Fruit fly (Drosophila melanogaster) whole organism, embryonic: ENCODE measurements around the gene Spt20.

Experiments used
- Abd-B ChIP-seq: fragments of 200-800 bp; sonication (Bioruptor generic); optimal IDR thresholded peaks from 2 replicates; lab custom pipeline; 2018; ENCODE audit warnings: missing biosample characterization, mild to moderate bottlenecking, missing genetic modification characterization, moderate library complexity
- Antp ChIP-seq: fragments of 200-800 bp; sonication (Bioruptor generic); optimal IDR thresholded peaks from 3 replicates; lab custom pipeline; 2016; ENCODE audit warnings: missing biosample characterization, missing genetic modification characterization
- Atf6 ChIP-seq: fragments of 200-800 bp; sonication (Bioruptor generic); IDR thresholded peaks from 2 replicates; pipeline ENCODE4 v1.3.6; 2022; ENCODE audit warnings: missing biosample characterization, missing genetic modification characterization
- Bgb ChIP-seq: fragments of 200-800 bp; sonication (Bioruptor generic); IDR thresholded peaks from 2 replicates; pipeline ENCODE4 v1.3.6; 2022; ENCODE audit warnings: missing biosample characterization, missing genetic modification characterization; ENCODE audit not compliant: partially characterized antibody
- CG12769 ChIP-seq: fragments of 200-800 bp; sonication (Bioruptor generic); optimal IDR thresholded peaks from 2 replicates; lab custom pipeline; 2019; ENCODE audit warnings: missing biosample characterization, mild to moderate bottlenecking, missing genetic modification characterization, moderate library complexity
- CG13123 ChIP-seq: fragments of 200-800 bp; sonication (Bioruptor generic); optimal IDR thresholded peaks from 2 replicates; lab custom pipeline; 2016; ENCODE audit warnings: missing biosample characterization, missing genetic modification characterization
- CG13287 ChIP-seq: fragments of 200-800 bp; sonication (Bioruptor generic); IDR thresholded peaks from 2 replicates; pipeline ENCODE4 v1.3.6; 2022; ENCODE audit warnings: missing biosample characterization, missing genetic modification characterization; ENCODE audit not compliant: partially characterized antibody
- CG13894 ChIP-seq: fragments of 200-800 bp; sonication (Bioruptor generic); optimal IDR thresholded peaks from 3 replicates; lab custom pipeline; 2018; ENCODE audit warnings: missing biosample characterization, mild to moderate bottlenecking, missing genetic modification characterization, moderate library complexity
- CG15601 ChIP-seq: fragments of 200-800 bp; sonication (Bioruptor generic); optimal IDR thresholded peaks from 3 replicates; lab custom pipeline; 2019; ENCODE audit warnings: missing biosample characterization, mild to moderate bottlenecking, missing genetic modification characterization, moderate library complexity
- CG17186 ChIP-seq: fragments of 200-800 bp; sonication (Bioruptor generic); optimal IDR thresholded peaks from 3 replicates; lab custom pipeline; 2017; ENCODE audit warnings: missing biosample characterization, missing genetic modification reagents, missing genetic modification characterization
- CG17328 ChIP-seq: fragments of 200-800 bp; sonication (Bioruptor generic); IDR thresholded peaks from 2 replicates; pipeline ENCODE4 v1.3.6; 2022; ENCODE audit warnings: missing biosample characterization, missing genetic modification characterization
- CG18764 ChIP-seq: fragments of 200-800 bp; sonication (Bioruptor generic); optimal IDR thresholded peaks from 3 replicates; lab custom pipeline; 2016; ENCODE audit warnings: missing biosample characterization, missing genetic modification characterization
- CG2202 ChIP-seq: fragments of 200-800 bp; sonication (Bioruptor generic); optimal IDR thresholded peaks from 2 replicates; lab custom pipeline; 2018; ENCODE audit warnings: missing biosample characterization, mild to moderate bottlenecking, missing genetic modification characterization
- CG2678 ChIP-seq: fragments of 200-800 bp; sonication (Bioruptor generic); optimal IDR thresholded peaks from 3 replicates; lab custom pipeline; 2019; ENCODE audit warnings: missing biosample characterization, mild to moderate bottlenecking, missing genetic modification characterization, moderate library complexity
- CG31388 ChIP-seq: fragments of 200-800 bp; sonication (Bioruptor generic); optimal IDR thresholded peaks from 2 replicates; lab custom pipeline; 2016; ENCODE audit warnings: missing biosample characterization, missing genetic modification characterization
- CG34224 ChIP-seq: fragments of 200-800 bp; sonication (Bioruptor generic); IDR thresholded peaks from 3 replicates; pipeline ENCODE4 v1.3.6; 2022; ENCODE audit warnings: missing biosample characterization, missing genetic modification characterization; ENCODE audit not compliant: partially characterized antibody
- CG6254 ChIP-seq: fragments of 200-800 bp; sonication (Bioruptor generic); optimal IDR thresholded peaks from 3 replicates; lab custom pipeline; 2017; ENCODE audit warnings: mild to moderate bottlenecking, missing biosample characterization, missing genetic modification reagents, missing genetic modification characterization
- CG6654 ChIP-seq: fragments of 200-800 bp; sonication (Bioruptor generic); optimal IDR thresholded peaks from 2 replicates; lab custom pipeline; 2017; ENCODE audit warnings: missing biosample characterization, mild to moderate bottlenecking, missing genetic modification characterization
- CG7745 ChIP-seq: fragments of 200-800 bp; sonication (Bioruptor generic); optimal IDR thresholded peaks from 2 replicates; lab custom pipeline; 2018; ENCODE audit warnings: missing biosample characterization, mild to moderate bottlenecking, missing genetic modification characterization, moderate library complexity
- CG7987 ChIP-seq: fragments of 200-800 bp; sonication (Bioruptor generic); optimal IDR thresholded peaks from 2 replicates; lab custom pipeline; 2018; ENCODE audit warnings: missing biosample characterization, mild to moderate bottlenecking, missing genetic modification characterization, moderate library complexity
- CG8359 ChIP-seq: fragments of 200-800 bp; sonication (Bioruptor generic); optimal IDR thresholded peaks from 2 replicates; lab custom pipeline; 2017; ENCODE audit warnings: missing biosample characterization, mild to moderate bottlenecking, missing genetic modification characterization, borderline replicate concordance
- Deaf1 ChIP-seq: fragments of 200-800 bp; optimal IDR thresholded peaks from 3 replicates; lab custom pipeline; 2019; ENCODE audit warnings: missing biosample characterization, mild to moderate bottlenecking, missing genetic modification characterization, moderate library complexity
- Drgx ChIP-seq: fragments of 200-800 bp; sonication (Bioruptor generic); IDR thresholded peaks from 2 replicates; pipeline ENCODE4 v1.3.6; 2022; ENCODE audit warnings: missing biosample characterization, missing genetic modification characterization
- Ets97D ChIP-seq: fragments of 200-800 bp; sonication (Bioruptor generic); optimal IDR thresholded peaks from 3 replicates; lab custom pipeline; 2016; ENCODE audit warnings: missing biosample characterization, missing genetic modification characterization
- Gsc ChIP-seq: fragments of 200-800 bp; sonication (Bioruptor generic); IDR thresholded peaks from 2 replicates; pipeline ENCODE4 v1.3.6; 2022; ENCODE audit warnings: missing biosample characterization, missing genetic modification characterization
- Gug ChIP-seq: fragments of 200-800 bp; sonication (Bioruptor generic); IDR thresholded peaks from 4 replicates; pipeline ENCODE4 v1.3.6; 2022; ENCODE audit warnings: missing biosample characterization, missing genetic modification characterization
- Neu2 ChIP-seq: fragments of 200-800 bp; sonication (Bioruptor generic); optimal IDR thresholded peaks from 3 replicates; lab custom pipeline; 2016; ENCODE audit warnings: missing biosample characterization, missing genetic modification characterization, borderline replicate concordance
- Nf-YC ChIP-seq: fragments of 200-800 bp; optimal IDR thresholded peaks from 3 replicates; lab custom pipeline; 2019; ENCODE audit warnings: missing biosample characterization, mild to moderate bottlenecking, missing genetic modification characterization, moderate library complexity
- Opbp ChIP-seq: fragments of 200-800 bp; sonication (Bioruptor generic); IDR thresholded peaks from 3 replicates; pipeline ENCODE4 v1.3.6; 2022; ENCODE audit warnings: missing biosample characterization, missing genetic modification characterization; ENCODE audit not compliant: partially characterized antibody
- Rfx ChIP-seq: fragments of 200-800 bp; sonication (Bioruptor generic); IDR thresholded peaks from 2 replicates; pipeline ENCODE4 v1.3.6; 2022; ENCODE audit warnings: missing biosample characterization, missing genetic modification characterization
- Rx ChIP-seq: fragments of 200-800 bp; sonication (Bioruptor generic); IDR thresholded peaks from 2 replicates; pipeline ENCODE4 v1.3.6; 2022; ENCODE audit warnings: missing biosample characterization, missing genetic modification characterization
- Ssrp ChIP-seq: fragments of 200-800 bp; sonication (Bioruptor generic); optimal IDR thresholded peaks from 2 replicates; lab custom pipeline; 2018; ENCODE audit warnings: missing biosample characterization, mild to moderate bottlenecking, missing genetic modification characterization, moderate library complexity
- YL-1 ChIP-seq: fragments of 200-800 bp; sonication (Bioruptor generic); optimal IDR thresholded peaks from 3 replicates; lab custom pipeline; 2017; ENCODE audit warnings: missing biosample characterization, mild to moderate bottlenecking, missing genetic modification characterization
- ci ChIP-seq: fragments of 200-800 bp; sonication (Bioruptor generic); IDR thresholded peaks from 3 replicates; pipeline ENCODE4 v1.3.6; 2022; ENCODE audit warnings: missing biosample characterization, missing genetic modification characterization
- ems ChIP-seq: fragments of 200-800 bp; sonication (Bioruptor generic); optimal IDR thresholded peaks from 3 replicates; lab custom pipeline; 2016; ENCODE audit warnings: missing biosample characterization, missing genetic modification characterization
- en ChIP-seq: fragments of 200-800 bp; sonication (Bioruptor generic); optimal IDR thresholded peaks from 2 replicates; lab custom pipeline; 2016; ENCODE audit warnings: missing biosample characterization, missing genetic modification characterization
- hbn ChIP-seq: fragments of 200-800 bp; sonication (Bioruptor generic); IDR thresholded peaks from 2 replicates; pipeline ENCODE4 v1.3.6; 2022; ENCODE audit warnings: missing biosample characterization, missing genetic modification characterization; ENCODE audit not compliant: partially characterized antibody
- hkb ChIP-seq, 2 experiments: fragments of 200-800 bp in 1 of 2; fragments of >200 bp in 1 of 2; sonication (Bioruptor generic) in 1 of 2; IDR thresholded peaks in 1 of 2; optimal IDR thresholded peaks in 1 of 2; 2 replicates each; pipeline versions ENCODE4 v1.3.6 to Lab custom; 2017 to 2022; ENCODE audit warnings: missing biosample characterization in 1 of 2, missing genetic modification characterization in 1 of 2
- inv ChIP-seq: fragments of 200-800 bp; sonication (Bioruptor generic); IDR thresholded peaks from 2 replicates; pipeline ENCODE4 v1.3.6; 2022; ENCODE audit warnings: missing biosample characterization, missing genetic modification characterization; ENCODE audit not compliant: partially characterized antibody
- maf-S ChIP-seq: fragments of 200-800 bp; sonication (Bioruptor generic); optimal IDR thresholded peaks from 2 replicates; lab custom pipeline; 2016; ENCODE audit warnings: missing biosample characterization, missing genetic modification characterization
- mirr ChIP-seq: fragments of 200-800 bp; sonication (Bioruptor generic); optimal IDR thresholded peaks from 3 replicates; lab custom pipeline; 2018; ENCODE audit warnings: missing biosample characterization, mild to moderate bottlenecking, missing genetic modification characterization
- nom ChIP-seq: fragments of 200-800 bp; sonication (Bioruptor generic); optimal IDR thresholded peaks from 2 replicates; lab custom pipeline; 2017; ENCODE audit warnings: missing biosample characterization, missing genetic modification characterization, mild to moderate bottlenecking, moderate library complexity, missing genetic modification reagents
- pnt ChIP-seq: fragments of 200-800 bp; sonication (Bioruptor generic); optimal IDR thresholded peaks from 3 replicates; lab custom pipeline; 2016; ENCODE audit warnings: missing biosample characterization, missing genetic modification characterization
- rib ChIP-seq: fragments of 200-800 bp; sonication (Bioruptor generic); IDR thresholded peaks from 2 replicates; pipeline ENCODE4 v1.3.6; 2022; ENCODE audit warnings: missing biosample characterization, missing genetic modification characterization
- slp2 ChIP-seq: fragments of 200-800 bp; sonication (Bioruptor generic); optimal IDR thresholded peaks from 2 replicates; lab custom pipeline; 2016; ENCODE audit warnings: missing biosample characterization, missing genetic modification characterization
- sr ChIP-seq: fragments of 200-800 bp; sonication (Bioruptor generic); IDR thresholded peaks from 3 replicates; pipeline ENCODE4 v1.3.6; 2022; ENCODE audit warnings: missing biosample characterization, missing genetic modification characterization
- tx ChIP-seq: fragments of 200-800 bp; sonication (Bioruptor generic); optimal IDR thresholded peaks from 2 replicates; lab custom pipeline; 2016; ENCODE audit warnings: missing biosample characterization, missing genetic modification characterization
- unc-4 ChIP-seq: fragments of 200-800 bp; sonication (Bioruptor generic); IDR thresholded peaks from 2 replicates; pipeline ENCODE4 v1.3.6; 2022; ENCODE audit warnings: missing biosample characterization, missing genetic modification characterization; ENCODE audit not compliant: partially characterized antibody
- zen ChIP-seq: fragments of 200-800 bp; sonication (Bioruptor generic); optimal IDR thresholded peaks from 3 replicates; lab custom pipeline; 2018; ENCODE audit warnings: missing biosample characterization, mild to moderate bottlenecking, missing genetic modification characterization, moderate library complexity
- zfh1 ChIP-seq: fragments of 200-800 bp; sonication (Bioruptor generic); IDR thresholded peaks from 3 replicates; pipeline ENCODE4 v1.3.6; 2022; ENCODE audit warnings: missing biosample characterization, missing genetic modification characterization

Gene Spt20

dm6 chr3L:13480241-13480627 is 22.3 kb upstream of the Spt20 start (continued):
- TF ChIP-seq pnt (GFP tag; lab: Kevin White, UChicago): no peak
- no peak for TF ChIP-seq Ets97D (GFP tag; lab: Kevin White, UChicago)
- TF ChIP-seq tx: no peak
- no peak for TF ChIP-seq zen (tag; lab: Kevin White, UChicago)
- TF ChIP-seq CG18764 (GFP tag; lab: Kevin White, UChicago): no peak
- no peak for TF ChIP-seq zfh1 (GFP tag; lab: Robert Waterston, UW)
- TF ChIP-seq YL-1: no peak
- TF ChIP-seq CG6254 (GFP tag; lab: Kevin White, UChicago): no peak
- TF ChIP-seq CG13894 (tag; lab: Kevin White, UChicago): peak; percentile 10
- peak; percentile 9 for TF ChIP-seq CG12769
- TF ChIP-seq Gug: no peak
- no peak for TF ChIP-seq CG15601 (tag; lab: Kevin White, UChicago)
- TF ChIP-seq CG31388 (GFP tag; lab: Kevin White, UChicago): no peak
- TF ChIP-seq Gsc (GFP tag; lab: Robert Waterston, UW): no peak
- no peak for TF ChIP-seq CG6654 (GFP tag; lab: Kevin White, UChicago)
- 0 out of 2 replicates have a peak, but pooled peaks have one; percentile 23 for TF ChIP-seq hbn
- no peak for TF ChIP-seq CG7987
- TF ChIP-seq inv: no peak
- TF ChIP-seq Rx (GFP tag; lab: Robert Waterston, UW): no peak
- TF ChIP-seq en: no peak
- TF ChIP-seq slp2: no peak
- TF ChIP-seq CG2202 (tag; lab: Kevin White, UChicago): no peak
- no peak for TF ChIP-seq CG13123 (GFP tag; lab: Kevin White, UChicago)
- 0 out of 2 replicates have a peak, but pooled peaks have one; percentile 6 for TF ChIP-seq Drgx
- no peak for TF ChIP-seq CG7745
- peak; percentile 38 for TF ChIP-seq nom (GFP tag; lab: Kevin White, UChicago)
- no peak for TF ChIP-seq Neu2 (GFP tag; lab: Kevin White, UChicago)
- 0 out of 3 replicates have a peak, but pooled peaks have one; percentile 17 for TF ChIP-seq Opbp
- TF ChIP-seq ems (GFP tag; lab: Kevin White, UChicago): no peak
- TF ChIP-seq Deaf1 (tag; lab: Kevin White, UChicago): peak; percentile 84
- TF ChIP-seq CG2678 (tag; lab: Kevin White, UChicago): no peak
- TF ChIP-seq rib: peak; percentile 72; the same call in 1 of the 2 replicates
- TF ChIP-seq Antp (GFP tag; lab: Kevin White, UChicago): no peak
- no peak for TF ChIP-seq Nf-YC
- peak; percentile 28 for TF ChIP-seq mirr (GFP tag; lab: Kevin White, UChicago)
- TF ChIP-seq CG17328 (GFP tag; lab: Robert Waterston, UW): no peak
- TF ChIP-seq hkb (optimal IDR thresholded peaks at IDR 0.05; lab: Kevin White, UChicago): no peak
- no peak for TF ChIP-seq hkb (GFP tag; IDR thresholded peaks at IDR 0.05; lab: Robert Waterston, UW)
- no peak for TF ChIP-seq unc-4 (GFP tag; lab: Robert Waterston, UW)
- TF ChIP-seq CG13287 (GFP tag; lab: Robert Waterston, UW): no peak
- no peak for TF ChIP-seq ci
- no peak for TF ChIP-seq maf-S
- TF ChIP-seq CG8359 (GFP tag; lab: Kevin White, UChicago): no peak
- no peak for TF ChIP-seq Abd-B (GFP tag; lab: Kevin White, UChicago)
- TF ChIP-seq Rfx (GFP tag; lab: Robert Waterston, UW): peak; percentile 21; the same call in 1 of the 2 replicates
- TF ChIP-seq CG17186 (GFP tag; lab: Kevin White, UChicago): no peak
- peak; percentile 41; the same call in 2 of the 3 replicates for TF ChIP-seq CG34224 (GFP tag; lab: Robert Waterston, UW)
- no peak for TF ChIP-seq Ssrp (tag; lab: Kevin White, UChicago)
- TF ChIP-seq Bgb (GFP tag; lab: Robert Waterston, UW): no peak
- TF ChIP-seq Atf6 (GFP tag; lab: Robert Waterston, UW): 0 out of 2 replicates have a peak, but pooled peaks have one; percentile 9
- peak; percentile 14; the same call in 1 of the 3 replicates for TF ChIP-seq sr (GFP tag; lab: Robert Waterston, UW)
